Fruit fly (Drosophila melanogaster) whole organism, embryonic: ENCODE measurements around the gene CG18473.

Source experiments
- Ada2b ChIP-seq: fragments of 200-800 bp; sonication (Bioruptor generic); IDR thresholded peaks from 2 replicates; pipeline ENCODE4 v1.3.6; 2022; ENCODE audit warnings: missing biosample characterization, missing genetic modification characterization
- BEAF-32 ChIP-seq: fragments of 200-800 bp; sonication (Bioruptor generic); optimal IDR thresholded peaks from 3 replicates; lab custom pipeline; 2017; ENCODE audit warnings: missing biosample characterization, missing genetic modification characterization, mild to moderate bottlenecking, moderate library complexity, missing genetic modification reagents
- CG10321 ChIP-seq: fragments of 200-800 bp; sonication (Bioruptor generic); IDR thresholded peaks from 2 replicates; pipeline ENCODE4 v1.3.6; 2022; ENCODE audit warnings: missing biosample characterization, missing genetic modification characterization
- CG10979 ChIP-seq: fragments of 200-800 bp; sonication (Bioruptor generic); optimal IDR thresholded peaks from 2 replicates; lab custom pipeline; 2018; ENCODE audit warnings: missing biosample characterization, mild to moderate bottlenecking, missing genetic modification characterization, moderate library complexity
- CG13123 ChIP-seq: fragments of 200-800 bp; sonication (Bioruptor generic); optimal IDR thresholded peaks from 2 replicates; lab custom pipeline; 2016; ENCODE audit warnings: missing biosample characterization, missing genetic modification characterization
- CG14441 ChIP-seq: fragments of 200-800 bp; sonication (Bioruptor generic); IDR thresholded peaks from 2 replicates; pipeline ENCODE4 v1.3.6; 2022; ENCODE audit warnings: missing biosample characterization, missing genetic modification characterization
- CG14965 ChIP-seq: fragments of 200-800 bp; sonication (Bioruptor generic); optimal IDR thresholded peaks from 2 replicates; lab custom pipeline; 2016; ENCODE audit warnings: missing biosample characterization, missing genetic modification characterization, borderline replicate concordance
- CG18011 ChIP-seq: fragments of 200-800 bp; sonication (Bioruptor generic); optimal IDR thresholded peaks from 2 replicates; lab custom pipeline; 2017; ENCODE audit warnings: missing biosample characterization, missing genetic modification characterization, mild to moderate bottlenecking, moderate library complexity, missing genotype
- CG18599 ChIP-seq: fragments of 200-800 bp; sonication (Bioruptor generic); optimal IDR thresholded peaks from 3 replicates; lab custom pipeline; 2017; ENCODE audit warnings: missing biosample characterization, missing genetic modification characterization, mild to moderate bottlenecking, moderate library complexity, missing genetic modification reagents
- CG30020 ChIP-seq: fragments of 200-800 bp; optimal IDR thresholded peaks from 2 replicates; lab custom pipeline; 2019; ENCODE audit warnings: missing biosample characterization, mild to moderate bottlenecking, missing genetic modification characterization, moderate library complexity
- CG32772 ChIP-seq: fragments of 200-800 bp; sonication (Bioruptor generic); IDR thresholded peaks from 2 replicates; pipeline ENCODE4 v1.3.6; 2022; ENCODE audit warnings: missing biosample characterization, missing genetic modification characterization
- CG34422 ChIP-seq: fragments of 200-800 bp; sonication (Bioruptor generic); IDR thresholded peaks from 3 replicates; pipeline ENCODE4 v1.3.6; 2022; ENCODE audit warnings: missing biosample characterization, missing genetic modification characterization
- CG3847 ChIP-seq: fragments of 200-800 bp; sonication (Bioruptor generic); IDR thresholded peaks from 2 replicates; pipeline ENCODE4 v1.3.6; 2022; ENCODE audit warnings: missing biosample characterization, missing genetic modification characterization
- CG6683 ChIP-seq: fragments of 200-800 bp; sonication (Bioruptor generic); optimal IDR thresholded peaks from 2 replicates; lab custom pipeline; 2017; ENCODE audit warnings: missing biosample characterization, mild to moderate bottlenecking, missing genetic modification characterization, missing genetic modification reagents
- CG9727 ChIP-seq: fragments of 200-800 bp; sonication (Bioruptor generic); optimal IDR thresholded peaks from 3 replicates; lab custom pipeline; 2017; ENCODE audit warnings: missing biosample characterization, mild to moderate bottlenecking, missing genetic modification characterization
- CG9797 ChIP-seq: fragments of 200-800 bp; sonication (Bioruptor generic); optimal IDR thresholded peaks from 3 replicates; lab custom pipeline; 2018; ENCODE audit warnings: missing biosample characterization, mild to moderate bottlenecking, missing genetic modification characterization
- Chrac-16 ChIP-seq: fragments of 200-800 bp; sonication (Bioruptor generic); optimal IDR thresholded peaks from 3 replicates; lab custom pipeline; 2016; ENCODE audit warnings: missing biosample characterization, missing genetic modification characterization
- CrebB ChIP-seq: fragments of 200-800 bp; sonication (Bioruptor generic); optimal IDR thresholded peaks from 3 replicates; lab custom pipeline; 2018; ENCODE audit warnings: missing biosample characterization, mild to moderate bottlenecking, missing genetic modification characterization
- Dip2 ChIP-seq: fragments of 200-800 bp; sonication (Bioruptor generic); IDR thresholded peaks from 2 replicates; pipeline ENCODE4 v1.3.6; 2022; ENCODE audit warnings: missing biosample characterization, missing genetic modification characterization
- Eip74EF ChIP-seq, 2 experiments: fragments of 200-800 bp in 1 of 2; fragments of >200 bp in 1 of 2; sonication (Bioruptor generic) in 1 of 2; optimal IDR thresholded peaks; 2 replicates each; lab custom pipeline; 2017 to 2019; ENCODE audit warnings: missing biosample characterization in 2 of 2, missing genetic modification characterization in 2 of 2, mild to moderate bottlenecking in 1 of 2, moderate library complexity in 1 of 2
- Kr ChIP-seq: fragments of 200-800 bp; sonication (Bioruptor generic); optimal IDR thresholded peaks from 2 replicates; lab custom pipeline; 2017; ENCODE audit warnings: missing biosample characterization, mild to moderate bottlenecking, missing genetic modification characterization
- Med ChIP-seq: fragments of 200-800 bp; sonication (Bioruptor generic); peaks from one replicate; lab custom pipeline; 2016; ENCODE audit warnings: missing biosample characterization, missing genetic modification characterization, mild to moderate bottlenecking, inconsistent platforms, moderate library complexity
- Neu2 ChIP-seq: fragments of 200-800 bp; sonication (Bioruptor generic); optimal IDR thresholded peaks from 3 replicates; lab custom pipeline; 2016; ENCODE audit warnings: missing biosample characterization, missing genetic modification characterization, borderline replicate concordance
- Scr ChIP-seq: fragments of 200-800 bp; sonication (Bioruptor generic); IDR thresholded peaks from 2 replicates; pipeline ENCODE4 v1.3.6; 2022; ENCODE audit warnings: missing biosample characterization, missing genetic modification characterization; ENCODE audit not compliant: partially characterized antibody
- Sox100B ChIP-seq: fragments of 200-800 bp; sonication (Bioruptor generic); optimal IDR thresholded peaks from 3 replicates; lab custom pipeline; 2018; ENCODE audit warnings: missing biosample characterization, mild to moderate bottlenecking, missing genetic modification characterization
- Usf ChIP-seq: fragments of 200-800 bp; sonication (Bioruptor generic); optimal IDR thresholded peaks from 2 replicates; lab custom pipeline; 2017; ENCODE audit warnings: missing genotype, missing biosample characterization, missing genetic modification characterization
- ase ChIP-seq: fragments of 200-800 bp; sonication (Bioruptor generic); IDR thresholded peaks from 3 replicates; pipeline ENCODE4 v1.3.6; 2022; ENCODE audit warnings: missing biosample characterization, missing genetic modification characterization
- danr ChIP-seq: fragments of 200-800 bp; sonication (Bioruptor generic); IDR thresholded peaks from 2 replicates; pipeline ENCODE4 v1.3.6; 2022; ENCODE audit warnings: missing biosample characterization, missing genetic modification characterization
- dmrt99B ChIP-seq: fragments of 200-800 bp; sonication (Bioruptor generic); optimal IDR thresholded peaks from 2 replicates; lab custom pipeline; 2018; ENCODE audit warnings: missing biosample characterization, mild to moderate bottlenecking, missing genetic modification characterization, moderate library complexity
- dpn ChIP-seq, 2 experiments: fragments of 200-800 bp; sonication (Bioruptor generic); optimal IDR thresholded peaks; 3 replicates each; lab custom pipeline; 2016; ENCODE audit warnings: missing biosample characterization in 2 of 2, missing genetic modification characterization in 2 of 2
- emc ChIP-seq: fragments of 200-800 bp; sonication (Bioruptor generic); optimal IDR thresholded peaks from 2 replicates; lab custom pipeline; 2016; ENCODE audit warnings: missing biosample characterization, missing genetic modification characterization
- gcm ChIP-seq: fragments of 200-800 bp; sonication (Bioruptor generic); optimal IDR thresholded peaks from 2 replicates; lab custom pipeline; 2019; ENCODE audit warnings: missing biosample characterization, mild to moderate bottlenecking, missing genetic modification characterization, moderate library complexity
- grau ChIP-seq: fragments of 200-800 bp; optimal IDR thresholded peaks from 3 replicates; lab custom pipeline; 2019; ENCODE audit warnings: missing biosample characterization, mild to moderate bottlenecking, missing genetic modification characterization, moderate library complexity
- insv ChIP-seq, 2 experiments: fragments of 200-800 bp; sonication (Bioruptor generic); optimal IDR thresholded peaks; 3 replicates each; lab custom pipeline; 2016 to 2018; ENCODE audit warnings: missing biosample characterization in 2 of 2, missing genetic modification characterization in 2 of 2
- jigr1 ChIP-seq: fragments of 200-800 bp; sonication (Bioruptor generic); IDR thresholded peaks from 3 replicates; pipeline ENCODE4 v1.3.6; 2022; ENCODE audit warnings: missing biosample characterization, missing genetic modification characterization
- kay ChIP-seq: fragments of 200-800 bp; sonication (Bioruptor generic); optimal IDR thresholded peaks from 2 replicates; lab custom pipeline; 2016; ENCODE audit warnings: missing biosample characterization, missing genetic modification characterization
- knrl ChIP-seq: fragments of 200-800 bp; sonication (Bioruptor generic); IDR thresholded peaks from 3 replicates; pipeline ENCODE4 v1.3.6; 2022; ENCODE audit warnings: missing biosample characterization, missing genetic modification characterization; ENCODE audit not compliant: partially characterized antibody
- p53 ChIP-seq: fragments of 200-800 bp; sonication (Bioruptor generic); optimal IDR thresholded peaks from 2 replicates; lab custom pipeline; 2016; ENCODE audit warnings: missing biosample characterization, missing genetic modification characterization
- pho ChIP-seq: fragments of 200-800 bp; sonication (Bioruptor generic); optimal IDR thresholded peaks from 2 replicates; lab custom pipeline; 2016; ENCODE audit warnings: missing biosample characterization, missing genetic modification characterization
- prd ChIP-seq, 3 experiments: fragments of >200 bp in 2 of 3; fragments of 200-800 bp in 1 of 3; sonication (Bioruptor generic) in 1 of 3; optimal IDR thresholded peaks in 2 of 3; IDR thresholded peaks in 1 of 3; 2 replicates in 2 of 3; 3 replicates in 1 of 3; pipeline versions ENCODE4 v1.3.6 to Lab custom; 2017 to 2022; ENCODE audit warnings: missing biosample characterization in 1 of 3, missing genetic modification characterization in 1 of 3
- sens-2 ChIP-seq: fragments of 200-800 bp; sonication (Bioruptor generic); IDR thresholded peaks from 2 replicates; pipeline ENCODE4 v1.3.6; 2022; ENCODE audit warnings: missing biosample characterization, missing genetic modification characterization
- slbo ChIP-seq: fragments of 200-800 bp; sonication (Bioruptor generic); IDR thresholded peaks from 2 replicates; pipeline ENCODE4 v1.3.6; 2022; ENCODE audit warnings: missing biosample characterization, missing genetic modification characterization
- tgo ChIP-seq: fragments of 200-800 bp; sonication (Bioruptor generic); IDR thresholded peaks from 3 replicates; pipeline ENCODE4 v1.3.6; 2022; ENCODE audit warnings: missing biosample characterization, missing genetic modification characterization
- tin ChIP-seq: fragments of 200-800 bp; sonication (Bioruptor generic); optimal IDR thresholded peaks from 3 replicates; lab custom pipeline; 2016; ENCODE audit warnings: missing biosample characterization, missing genetic modification characterization
- trh ChIP-seq: fragments of 200-800 bp; sonication (Bioruptor generic); optimal IDR thresholded peaks from 2 replicates; lab custom pipeline; 2016; ENCODE audit warnings: missing biosample characterization, missing genetic modification characterization
- vvl ChIP-seq: fragments of 200-800 bp; sonication (Bioruptor generic); IDR thresholded peaks from 2 replicates; pipeline ENCODE4 v1.3.6; 2022; ENCODE audit warnings: missing biosample characterization, missing genetic modification characterization
- wek ChIP-seq: fragments of 200-800 bp; sonication (Bioruptor generic); optimal IDR thresholded peaks from 3 replicates; lab custom pipeline; 2018; ENCODE audit warnings: missing biosample characterization, mild to moderate bottlenecking, missing genetic modification characterization, moderate library complexity
- wor ChIP-seq: fragments of 200-800 bp; sonication (Bioruptor generic); IDR thresholded peaks from 2 replicates; pipeline ENCODE4 v1.3.6; 2022; ENCODE audit warnings: missing biosample characterization, missing genetic modification characterization

The CG18473 gene

dm6 chr3R:9340425-9341188, 22.5 kb upstream of the CG18473 start (continued):
- TF ChIP-seq Sox100B (GFP tag; lab: Kevin White, UChicago) (peak; percentile 94), CG32772 (GFP tag; lab: Robert Waterston, UW) (peak; percentile 79), sens-2 (no peak), BEAF-32 (no peak), CG18011 (GFP tag; lab: Kevin White, UChicago) (peak; percentile 72), CG34422 (GFP tag; lab: Robert Waterston, UW) (peak; percentile 80), emc (GFP tag; lab: Kevin White, UChicago) (peak; percentile 23), insv (GFP tag; optimal IDR thresholded peaks at IDR 0.05; lab: Kevin White, UChicago) (peak in 1 of 2 experiments; percentile 65), gcm (GFP tag; lab: Kevin White, UChicago) (peak; percentile 88), CG3847 (GFP tag; lab: Robert Waterston, UW) (peak; percentile 85), ase (peak; percentile 64; the same call in 2 of the 3 replicates), Med (peak; percentile 95), Eip74EF (GFP tag; optimal IDR thresholded peaks at IDR 0.05; lab: Kevin White, UChicago) (peak in 1 of 2 experiments; percentile 77), CG9797 (GFP tag; lab: Kevin White, UChicago) (no peak), Ada2b (GFP tag; lab: Robert Waterston, UW) (peak; percentile 75), trh (GFP tag; lab: Kevin White, UChicago) (peak; percentile 63), Dip2 (GFP tag; lab: Robert Waterston, UW) (no peak), kay (peak; percentile 50), dmrt99B (tag; lab: Kevin White, UChicago) (peak; percentile 91), tin (GFP tag; lab: Kevin White, UChicago) (peak; percentile 84), CG6683 (GFP tag; lab: Kevin White, UChicago) (peak; percentile 79), jigr1 (GFP tag; lab: Robert Waterston, UW) (no peak; the same call in 2 of the 3 replicates), grau (peak; percentile 93), CG13123 (peak; percentile 79), Chrac-16 (peak; percentile 87), CG14441 (GFP tag; lab: Robert Waterston, UW) (peak; percentile 81), Scr (GFP tag; lab: Robert Waterston, UW) (no peak), CG10321 (GFP tag; lab: Robert Waterston, UW) (peak; percentile 67), vvl (peak; percentile 86), Usf (GFP tag; lab: Kevin White, UChicago) (peak; percentile 83), CG30020 (tag; lab: Kevin White, UChicago) (peak; percentile 72), knrl (GFP tag; lab: Robert Waterston, UW) (no peak), slbo (GFP tag; lab: Robert Waterston, UW) (peak; percentile 91), tgo (peak; percentile 77), dpn (GFP tag; optimal IDR thresholded peaks at IDR 0.05; lab: Kevin White, UChicago) (peak; percentile 74 to 91), wek (GFP tag; lab: Kevin White, UChicago) (peak; percentile 45), wor (GFP tag; lab: Robert Waterston, UW) (peak; percentile 65), prd (optimal IDR thresholded peaks at IDR 0.05; lab: Kevin White, UChicago) (no peak), prd (GFP tag; IDR thresholded peaks at IDR 0.05; lab: Robert Waterston, UW) (peak; percentile 85), danr (GFP tag; lab: Robert Waterston, UW) (peak; percentile 75; the same call in 1 of the 2 replicates), CG18599 (GFP tag; lab: Kevin White, UChicago) (peak; percentile 91), Kr (GFP tag; lab: Kevin White, UChicago) (peak; percentile 26), CG9727 (peak; percentile 96), p53 (GFP tag; lab: Kevin White, UChicago) (peak; percentile 33), CG14965 (no peak), CG10979 (tag; lab: Kevin White, UChicago) (peak; percentile 91), CrebB (tag; lab: Kevin White, UChicago) (peak; percentile 82), pho (GFP tag; lab: Kevin White, UChicago) (peak; percentile 68), Neu2 (GFP tag; lab: Kevin White, UChicago) (no peak)
